Worm (Caenorhabditis elegans) whole organism, early embryonic: Measurements from ENCODE around the gene Y53F4B.19.
"Not testable (repeated sequence)": the region's sequence is repeated elsewhere in the genome, so short reads cannot be mapped to it uniquely, and the experiment has no call there.

Experiments used
- aly-1 ChIP-seq: sonication (generic microtip); optimal IDR thresholded peaks from 2 replicates; lab custom pipeline; 2016; ENCODE audit warnings: missing genetic modification characterization, missing compliant biosample characterization
- ama-1 ChIP-seq: fragments of 150-350 bp; optimal IDR thresholded peaks from 2 replicates; lab custom pipeline; 2014
- ceh-13 ChIP-seq: fragments of 200-800 bp; sonication (Bioruptor generic); optimal IDR thresholded peaks from 2 replicates; lab custom pipeline; 2018; ENCODE audit warnings: mild to moderate bottlenecking, missing genetic modification characterization, missing compliant biosample characterization
- ceh-36 ChIP-seq: sonication (generic microtip); optimal IDR thresholded peaks from 2 replicates; lab custom pipeline; 2016; ENCODE audit warnings: missing genetic modification characterization, inconsistent platforms, missing compliant biosample characterization
- flt-1 ChIP-seq: fragments of 200-800 bp; sonication (Bioruptor generic); IDR thresholded peaks from 2 replicates; pipeline ENCODE4 v1.3.6; 2022; ENCODE audit warnings: missing genetic modification characterization, missing compliant biosample characterization
- pes-1 ChIP-seq: fragments of 200-800 bp; sonication (Bioruptor generic); IDR thresholded peaks from 2 replicates; pipeline ENCODE4 v1.3.6; 2022; ENCODE audit warnings: missing genetic modification reagents, missing genetic modification characterization, missing compliant biosample characterization
- scrt-1 ChIP-seq: fragments of 200-800 bp; sonication (Bioruptor generic); IDR thresholded peaks from 2 replicates; pipeline ENCODE4 v1.3.6; 2022; ENCODE audit warnings: missing genetic modification characterization, missing compliant biosample characterization
- sea-1 ChIP-seq: fragments of 200-800 bp; sonication (Bioruptor generic); conservative IDR thresholded peaks from 2 replicates; pipeline ENCODE4 v1.3.6; 2022; ENCODE audit warnings: missing genetic modification characterization, missing compliant biosample characterization
- tbx-11 ChIP-seq: fragments of 200-800 bp; sonication (Bioruptor generic); IDR thresholded peaks from 2 replicates; pipeline ENCODE4 v1.3.6; 2022; ENCODE audit warnings: missing genetic modification characterization, missing compliant biosample characterization

DNA sequence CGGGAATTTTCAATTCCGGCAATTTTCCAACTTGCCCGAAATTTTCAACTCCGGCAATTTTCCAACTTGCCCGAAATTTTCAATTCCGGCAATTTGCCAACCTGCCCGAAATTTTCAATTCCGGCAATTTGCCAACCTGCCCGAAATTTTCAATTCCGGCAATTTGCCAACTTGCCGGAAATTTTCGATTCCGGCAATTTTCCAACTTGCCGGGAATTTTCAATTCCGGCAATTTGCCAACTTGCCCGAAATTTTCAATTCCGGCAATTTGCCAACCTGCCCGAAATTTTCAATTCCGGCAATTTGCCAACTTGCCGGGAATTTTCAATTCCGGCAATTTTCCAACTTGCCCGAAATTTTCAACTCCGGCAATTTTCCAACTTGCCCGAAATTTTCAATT is 19.6 kb downstream of the Y53F4B.19 start:
- not testable (repeated sequence) for TF ChIP-seq flt-1 (GFP tag; lab: Robert Waterston, UW); ama-1 (lab: Kevin White, UChicago); ceh-36; tbx-11 (GFP tag; lab: Robert Waterston, UW); aly-1; sea-1 (GFP tag; lab: Robert Waterston, UW); ceh-13 (GFP tag; lab: Kevin White, UChicago)
- TF ChIP-seq pes-1 (GFP tag; lab: Robert Waterston, UW) (peak; percentile 12; the same call in 1 of the 2 replicates), scrt-1 (GFP tag; lab: Robert Waterston, UW) (0 out of 2 replicates have a peak, but pooled peaks have one; percentile 51)
